Worm (Caenorhabditis elegans): ENCODE data around the gene AH9.6.

DNA sequence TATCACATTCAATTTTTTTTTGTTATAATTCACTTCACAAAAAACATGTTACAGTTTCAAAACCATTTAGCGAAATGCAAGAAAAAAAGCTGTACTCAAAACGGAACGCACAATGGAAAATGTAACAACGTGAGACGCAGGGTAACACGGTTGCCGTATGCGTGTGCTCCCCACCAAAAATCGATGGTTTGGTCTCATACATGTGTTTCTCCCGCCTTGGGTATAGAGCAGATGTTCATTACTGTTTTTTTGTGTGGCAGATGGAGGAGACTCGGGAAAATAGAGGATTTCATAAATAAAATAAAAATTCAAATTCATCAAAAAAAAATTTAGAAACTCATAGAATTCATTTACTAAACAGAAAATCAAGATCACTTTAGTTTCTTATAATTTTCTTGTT is 6.9 kb downstream of the AH9.6 start, which contains the start of gene AH9.3:
- TF ChIP-seq R02D3.7 (tag; optimal IDR thresholded peaks at IDR 0.05) (no peak), mdl-1 (tag; optimal IDR thresholded peaks at IDR 0.05) (no peak), egl-27 (tag; optimal IDR thresholded peaks at IDR 0.05) (no peak), ama-1 (optimal IDR thresholded peaks at IDR 0.05) (no peak), unc-62 (GFP tag; optimal IDR thresholded peaks at IDR 0.05) (no peak), lin-11 (tag; optimal IDR thresholded peaks at IDR 0.05) (no peak)
